Fruit fly (Drosophila melanogaster): Measurements from ENCODE around the gene CG4009.

Gene CG4009

dm6 chr3R:17077968-17078417 lies 42.1 kb upstream of the CG4009 start (continued):
- TF ChIP-seq Hr4 (GFP tag; optimal IDR thresholded peaks at IDR 0.05) (no peak), ss (GFP tag; optimal IDR thresholded peaks at IDR 0.05) (peak; percentile 47 to 71), Sox102F (GFP tag; optimal IDR thresholded peaks at IDR 0.05) (no peak), topi (GFP tag; optimal IDR thresholded peaks at IDR 0.05) (peak; percentile 4), CG32006 (GFP tag; optimal IDR thresholded peaks at IDR 0.05) (no peak), fkh (GFP tag; optimal IDR thresholded peaks at IDR 0.05) (peak; percentile 82), CG6854 (GFP tag; optimal IDR thresholded peaks at IDR 0.05) (no peak), cyc (GFP tag; optimal IDR thresholded peaks at IDR 0.05) (no peak), CG1621 (tag; optimal IDR thresholded peaks at IDR 0.05) (peak; percentile 74), dsx (GFP tag; optimal IDR thresholded peaks at IDR 0.05; ENCODE audit: poor library complexity, severe bottlenecking) (no peak), Eip75B (GFP tag; optimal IDR thresholded peaks at IDR 0.05) (no peak), CG4318 (GFP tag; optimal IDR thresholded peaks at IDR 0.05) (no peak), Sox15 (GFP tag; optimal IDR thresholded peaks at IDR 0.05) (no peak), net (GFP tag; optimal IDR thresholded peaks at IDR 0.05) (no peak), OdsH (GFP tag; optimal IDR thresholded peaks at IDR 0.05) (no peak), CG11294 (GFP tag; IDR thresholded peaks at IDR 0.05) (no peak), Ets96B (tag; optimal IDR thresholded peaks at IDR 0.05) (no peak), Eip93F (GFP tag; optimal IDR thresholded peaks at IDR 0.05) (no peak), CG8632 (GFP tag; optimal IDR thresholded peaks at IDR 0.05) (no peak), CG11902 (GFP tag; optimal IDR thresholded peaks at IDR 0.05) (no peak), CG3032 (tag; optimal IDR thresholded peaks at IDR 0.05) (no peak), Blimp-1 (GFP tag; optimal IDR thresholded peaks at IDR 0.05) (no peak), CG10669 (GFP tag; optimal IDR thresholded peaks at IDR 0.05) (no peak), pdm3 (GFP tag; optimal IDR thresholded peaks at IDR 0.05) (no peak), CG11762 (GFP tag; optimal IDR thresholded peaks at IDR 0.05; ENCODE audit: insufficient read depth) (no peak), CG8119 (GFP tag; IDR thresholded peaks at IDR 0.05) (no peak), CG31627 (GFP tag; optimal IDR thresholded peaks at IDR 0.05) (no peak), CG6163 (GFP tag; IDR thresholded peaks at IDR 0.05) (0 out of 3 replicates have a peak, but pooled peaks have one; percentile 22), fd85E (GFP tag; optimal IDR thresholded peaks at IDR 0.05) (no peak)

dm6 chr3R:17072526-17073114 lies 36.8 kb upstream of the CG4009 start, which contains the start of the genes Ns1 and mRpS11:
TSS of gene Ns1 (minus strand) at chr3R:17072675.
TSS of gene mRpS11 (plus strand) at chr3R:17072732.
- no peak for TF ChIP-seq Gug (GFP tag; IDR thresholded peaks at IDR 0.05)
- TF ChIP-seq CG11762 (GFP tag; optimal IDR thresholded peaks at IDR 0.05; ENCODE audit: insufficient read depth), result no peak
- no peak for TF ChIP-seq Blimp-1 (GFP tag; optimal IDR thresholded peaks at IDR 0.05)
- TF ChIP-seq CG6792 (GFP tag; optimal IDR thresholded peaks at IDR 0.05), result no peak
- peak; percentile 67 for TF ChIP-seq svp (GFP tag)
- TF ChIP-seq Sox14 (GFP tag; optimal IDR thresholded peaks at IDR 0.05), result peak; percentile 48
- peak; percentile 34 for TF ChIP-seq CG3032 (tag; optimal IDR thresholded peaks at IDR 0.05)
- TF ChIP-seq CG31627 (GFP tag; optimal IDR thresholded peaks at IDR 0.05), result peak; percentile 22
- TF ChIP-seq cyc (GFP tag; optimal IDR thresholded peaks at IDR 0.05), result peak; percentile 28
- peak; percentile 13 for TF ChIP-seq fkh (GFP tag; optimal IDR thresholded peaks at IDR 0.05)
- peak; percentile 15 for TF ChIP-seq lz (GFP tag; optimal IDR thresholded peaks at IDR 0.05)
- no peak for TF ChIP-seq spab (GFP tag; optimal IDR thresholded peaks at IDR 0.05)
- no peak for TF ChIP-seq CG7368 (GFP tag; optimal IDR thresholded peaks at IDR 0.05)
- no peak for TF ChIP-seq topi (GFP tag; optimal IDR thresholded peaks at IDR 0.05)
- no peak for TF ChIP-seq Met (GFP tag; optimal IDR thresholded peaks at IDR 0.05)
- TF ChIP-seq CG15336 (GFP tag; IDR thresholded peaks at IDR 0.05), result no peak
- no peak for TF ChIP-seq ss (GFP tag; optimal IDR thresholded peaks at IDR 0.05)
- no peak for TF ChIP-seq CG32006 (GFP tag; optimal IDR thresholded peaks at IDR 0.05)
- TF ChIP-seq salr (GFP tag; optimal IDR thresholded peaks at IDR 0.05), result no peak
- TF ChIP-seq net (GFP tag; optimal IDR thresholded peaks at IDR 0.05), result no peak
- no peak for TF ChIP-seq CG8319 (GFP tag; optimal IDR thresholded peaks at IDR 0.05)
- TF ChIP-seq Eip93F (GFP tag; optimal IDR thresholded peaks at IDR 0.05), result no peak
- peak; percentile 27 for TF ChIP-seq esn (GFP tag; optimal IDR thresholded peaks at IDR 0.05)
- no peak for TF ChIP-seq CG6854 (GFP tag; optimal IDR thresholded peaks at IDR 0.05)
- TF ChIP-seq Eip78C (GFP tag), result no peak
- TF ChIP-seq vri (GFP tag; optimal IDR thresholded peaks at IDR 0.05), result peak; percentile 95
- TF ChIP-seq CG6163 (GFP tag; IDR thresholded peaks at IDR 0.05), result 0 out of 3 replicates have a peak, but pooled peaks have one; percentile 37
- no peak for TF ChIP-seq Ets96B (tag; optimal IDR thresholded peaks at IDR 0.05)
- no peak for TF ChIP-seq CG11294 (GFP tag; IDR thresholded peaks at IDR 0.05)
- no peak for TF ChIP-seq Hr39 (GFP tag; optimal IDR thresholded peaks at IDR 0.05)
- TF ChIP-seq CG8119 (GFP tag; IDR thresholded peaks at IDR 0.05), result no peak
- TF ChIP-seq CG6276 (GFP tag; optimal IDR thresholded peaks at IDR 0.05), result no peak
